Fruit fly (Drosophila melanogaster): Measurements from ENCODE around the gene CG12155.

Gene CG12155

dm6 chrX:7678824-7679223, 49.7 kb upstream of the CG12155 start (continued):
- TF ChIP-seq tin (GFP tag; optimal IDR thresholded peaks at IDR 0.05) (no peak), CoRest (tag; optimal IDR thresholded peaks at IDR 0.05) (peak; percentile 61), CG11247 (GFP tag; IDR thresholded peaks at IDR 0.05) (no peak), nom (GFP tag; optimal IDR thresholded peaks at IDR 0.05) (no peak), oc (tag; optimal IDR thresholded peaks at IDR 0.05) (no peak), CG11560 (tag; IDR thresholded peaks at IDR 0.05) (no peak), stc (GFP tag; IDR thresholded peaks at IDR 0.05) (no peak), da (GFP tag; optimal IDR thresholded peaks at IDR 0.05) (no peak), tx (GFP tag; optimal IDR thresholded peaks at IDR 0.05) (no peak), hkb (optimal IDR thresholded peaks at IDR 0.05) (no peak), hkb (GFP tag; IDR thresholded peaks at IDR 0.05) (no peak), CG10267 (tag; optimal IDR thresholded peaks at IDR 0.05) (peak; percentile 25), yki (optimal IDR thresholded peaks at IDR 0.05) (no peak), CG7372 (GFP tag; IDR thresholded peaks at IDR 0.05) (no peak), Stat92E (GFP tag; optimal IDR thresholded peaks at IDR 0.05) (no peak), CG6854 (GFP tag; optimal IDR thresholded peaks at IDR 0.05) (no peak), CG18262 (tag; optimal IDR thresholded peaks at IDR 0.05) (peak; percentile 19), CG4854 (GFP tag; optimal IDR thresholded peaks at IDR 0.05) (no peak), CG8765 (GFP tag; IDR thresholded peaks at IDR 0.05) (no peak), Taf1 (GFP tag; IDR thresholded peaks at IDR 0.05) (no peak), CG10462 (GFP tag; optimal IDR thresholded peaks at IDR 0.05) (no peak), CG13296 (GFP tag; optimal IDR thresholded peaks at IDR 0.05) (no peak), CG12299 (tag; optimal IDR thresholded peaks at IDR 0.05) (no peak), Dp (GFP tag; optimal IDR thresholded peaks at IDR 0.05) (peak; percentile 53), crc (GFP tag; optimal IDR thresholded peaks at IDR 0.05) (no peak), Oli (tag; optimal IDR thresholded peaks at IDR 0.05) (no peak), lola (GFP tag; optimal IDR thresholded peaks at IDR 0.05) (no peak), CG16863 (GFP tag; optimal IDR thresholded peaks at IDR 0.05) (no peak), CG15514 (GFP tag; optimal IDR thresholded peaks at IDR 0.05) (no peak), Mad (GFP tag; optimal IDR thresholded peaks at IDR 0.05) (no peak), CG9215 (GFP tag; IDR thresholded peaks at IDR 0.05) (no peak), tup (GFP tag; optimal IDR thresholded peaks at IDR 0.05) (no peak), cwo (GFP tag; optimal IDR thresholded peaks at IDR 0.05) (no peak), Tbp (GFP tag; optimal IDR thresholded peaks at IDR 0.05) (no peak), sc (optimal IDR thresholded peaks at IDR 0.05) (no peak), sc (GFP tag; optimal IDR thresholded peaks at IDR 0.05) (no peak), Drgx (GFP tag; IDR thresholded peaks at IDR 0.05) (no peak), Dip2 (GFP tag; IDR thresholded peaks at IDR 0.05) (no peak), HLH3B (GFP tag; IDR thresholded peaks at IDR 0.05) (no peak), CG2120 (GFP tag; optimal IDR thresholded peaks at IDR 0.05) (peak; percentile 4), CG1024 (GFP tag; IDR thresholded peaks at IDR 0.05) (no peak), Hr39 (optimal IDR thresholded peaks at IDR 0.05) (no peak), CG8944 (GFP tag; optimal IDR thresholded peaks at IDR 0.05) (no peak), CG9817 (tag; optimal IDR thresholded peaks at IDR 0.05) (no peak), Kr (GFP tag; optimal IDR thresholded peaks at IDR 0.05) (no peak), CG33213 (GFP tag; optimal IDR thresholded peaks at IDR 0.05) (peak; percentile 42), H2.0 (GFP tag; IDR thresholded peaks at IDR 0.05) (no peak), Myb (GFP tag; optimal IDR thresholded peaks at IDR 0.05) (peak; percentile 98), ham (GFP tag; IDR thresholded peaks at IDR 0.05) (no peak), ap (GFP tag; IDR thresholded peaks at IDR 0.05) (no peak), so (GFP tag; IDR thresholded peaks at IDR 0.05) (no peak), wek (GFP tag; optimal IDR thresholded peaks at IDR 0.05) (no peak), sima (GFP tag; optimal IDR thresholded peaks at IDR 0.05) (no peak), CG12769 (tag; optimal IDR thresholded peaks at IDR 0.05) (no peak)

Data from whole organism, embryonic.